Worm (Caenorhabditis elegans) whole organism, late embryonic: ENCODE data around the gene vap-1.

Experiments used
- C38D4.7 ChIP-seq: fragments of 200-800 bp; sonication (Bioruptor generic); optimal IDR thresholded peaks from 2 replicates; lab custom pipeline; 2018; ENCODE audit warnings: mild to moderate bottlenecking, missing genetic modification characterization, moderate library complexity, missing compliant biosample characterization
- K09A11.1 ChIP-seq: sonication (generic microtip); optimal IDR thresholded peaks from 2 replicates; lab custom pipeline; 2017; ENCODE audit warnings: antibody characterized with exemption, mild to moderate bottlenecking, missing genetic modification characterization, missing compliant biosample characterization; ENCODE audit not compliant: insufficient read depth
- T23F11.4 ChIP-seq: fragments of 200-800 bp; sonication (Bioruptor generic); optimal IDR thresholded peaks from 2 replicates; lab custom pipeline; 2018; ENCODE audit warnings: mild to moderate bottlenecking, missing genetic modification characterization, missing compliant biosample characterization
- Y22D7AL.16 ChIP-seq: sonication (generic microtip); optimal IDR thresholded peaks from 2 replicates; lab custom pipeline; 2016; ENCODE audit warnings: missing genetic modification characterization, missing compliant biosample characterization
- ceh-19 ChIP-seq: fragments of 200-800 bp; sonication (Bioruptor generic); optimal IDR thresholded peaks from 2 replicates; lab custom pipeline; 2018; ENCODE audit warnings: mild to moderate bottlenecking, missing genetic modification characterization, missing compliant biosample characterization
- ceh-22 ChIP-seq: sonication (generic microtip); optimal IDR thresholded peaks from 2 replicates; lab custom pipeline; 2017; ENCODE audit warnings: missing biosample characterization, missing genetic modification characterization
- ceh-24 ChIP-seq: sonication (generic microtip); optimal IDR thresholded peaks from 2 replicates; lab custom pipeline; 2016; ENCODE audit warnings: mild to moderate bottlenecking, missing genetic modification characterization, missing compliant biosample characterization
- ceh-30 ChIP-seq: fragments of 150-350 bp; optimal IDR thresholded peaks from 2 replicates; lab custom pipeline; 2014; ENCODE audit warnings: missing biosample characterization, missing genetic modification characterization
- ceh-31 ChIP-seq: sonication (generic microtip); optimal IDR thresholded peaks from 2 replicates; lab custom pipeline; 2016; ENCODE audit warnings: missing genetic modification characterization, missing compliant biosample characterization
- ceh-34 ChIP-seq: sonication (generic microtip); optimal IDR thresholded peaks from 2 replicates; lab custom pipeline; 2016; ENCODE audit warnings: mild to moderate bottlenecking, missing genetic modification characterization, missing compliant biosample characterization
- ceh-6 ChIP-seq: fragments of 200-800 bp; sonication (Bioruptor generic); optimal IDR thresholded peaks from 2 replicates; lab custom pipeline; 2018; ENCODE audit warnings: mild to moderate bottlenecking, missing genetic modification characterization, missing compliant biosample characterization
- dve-1 ChIP-seq: sonication (generic microtip); optimal IDR thresholded peaks from 2 replicates; lab custom pipeline; 2017; ENCODE audit warnings: antibody characterized with exemption, mild to moderate bottlenecking, missing genetic modification characterization, missing compliant biosample characterization
- eyg-1 ChIP-seq: sonication (generic microtip); optimal IDR thresholded peaks from 2 replicates; lab custom pipeline; 2016; ENCODE audit warnings: missing genotype, missing genetic modification characterization, missing compliant biosample characterization
- fax-1 ChIP-seq: sonication (generic microtip); optimal IDR thresholded peaks from 2 replicates; lab custom pipeline; 2016; ENCODE audit warnings: missing genotype, missing genetic modification characterization, missing compliant biosample characterization
- fkh-10 ChIP-seq: fragments of 150-350 bp; optimal IDR thresholded peaks from 2 replicates; lab custom pipeline; 2014; ENCODE audit warnings: missing biosample characterization, missing genetic modification reagents, missing genetic modification characterization
- fkh-6 ChIP-seq: sonication (generic microtip); optimal IDR thresholded peaks from 2 replicates; lab custom pipeline; 2016; ENCODE audit warnings: missing genetic modification characterization, missing compliant biosample characterization
- hlh-15 ChIP-seq: sonication (generic microtip); optimal IDR thresholded peaks from 2 replicates; lab custom pipeline; 2016; ENCODE audit warnings: missing genetic modification characterization, missing compliant biosample characterization
- hlh-8 ChIP-seq: sonication (generic microtip); optimal IDR thresholded peaks from 2 replicates; lab custom pipeline; 2016; ENCODE audit warnings: missing genotype, missing genetic modification characterization, missing compliant biosample characterization
- lim-6 ChIP-seq: sonication (generic microtip); optimal IDR thresholded peaks from 2 replicates; lab custom pipeline; 2016; ENCODE audit warnings: missing genetic modification characterization, missing compliant biosample characterization
- lin-11 ChIP-seq: fragments of 200-800 bp; sonication (Bioruptor generic); optimal IDR thresholded peaks from 2 replicates; lab custom pipeline; 2018; ENCODE audit warnings: mild to moderate bottlenecking, missing genetic modification characterization, missing compliant biosample characterization
- madf-2 ChIP-seq: sonication (generic microtip); optimal IDR thresholded peaks from 2 replicates; lab custom pipeline; 2017; ENCODE audit warnings: missing genetic modification characterization, missing compliant biosample characterization
- nfya-1 ChIP-seq: sonication (generic microtip); optimal IDR thresholded peaks from 2 replicates; lab custom pipeline; 2017; ENCODE audit warnings: missing genetic modification characterization, mild to moderate bottlenecking, missing compliant biosample characterization, antibody characterized with exemption, moderate library complexity
- odd-2 ChIP-seq: sonication (generic microtip); optimal IDR thresholded peaks from 2 replicates; lab custom pipeline; 2017; ENCODE audit warnings: antibody characterized with exemption, mild to moderate bottlenecking, missing genetic modification characterization, missing compliant biosample characterization
- pag-3 ChIP-seq: sonication (generic microtip); optimal IDR thresholded peaks from 2 replicates; lab custom pipeline; 2016; ENCODE audit warnings: missing compliant biosample characterization, missing genetic modification characterization, borderline replicate concordance
- pha-2 ChIP-seq: sonication (generic microtip); optimal IDR thresholded peaks from 2 replicates; lab custom pipeline; 2017; ENCODE audit warnings: mild to moderate bottlenecking, missing genetic modification characterization, missing compliant biosample characterization
- pqm-1 ChIP-seq: sonication (generic microtip); optimal IDR thresholded peaks from 2 replicates; lab custom pipeline; 2016; ENCODE audit warnings: missing genetic modification characterization, missing compliant biosample characterization
- ref-2 ChIP-seq: sonication (generic microtip); optimal IDR thresholded peaks from 2 replicates; lab custom pipeline; 2016; ENCODE audit warnings: missing genetic modification characterization, missing compliant biosample characterization
- sdc-2 ChIP-seq: sonication (generic microtip); optimal IDR thresholded peaks from 2 replicates; lab custom pipeline; 2016; ENCODE audit warnings: missing genotype, missing genetic modification characterization, missing compliant biosample characterization
- sox-2 ChIP-seq: fragments of 200-800 bp; sonication (Bioruptor generic); IDR thresholded peaks from 2 replicates; pipeline ENCODE4 v1.3.6; 2022; ENCODE audit warnings: missing genetic modification reagents, missing genetic modification characterization, missing compliant biosample characterization
- sox-4 ChIP-seq: sonication (generic microtip); optimal IDR thresholded peaks from 2 replicates; lab custom pipeline; 2017; ENCODE audit warnings: mild to moderate bottlenecking, missing genetic modification characterization, inconsistent platforms, missing compliant biosample characterization
- tbx-7 ChIP-seq: sonication (generic microtip); optimal IDR thresholded peaks from 2 replicates; lab custom pipeline; 2016; ENCODE audit warnings: missing genotype, missing genetic modification characterization, missing compliant biosample characterization
- ttx-3 ChIP-seq: sonication (generic microtip); optimal IDR thresholded peaks from 2 replicates; lab custom pipeline; 2016; ENCODE audit warnings: missing genetic modification reagents, missing genetic modification characterization, missing compliant biosample characterization
- unc-3 ChIP-seq, 2 experiments: fragments of 200-800 bp in 1 of 2; sonication (Bioruptor generic) in 1 of 2; sonication (generic microtip) in 1 of 2; conservative IDR thresholded peaks in 1 of 2; optimal IDR thresholded peaks in 1 of 2; 2 replicates each; pipeline versions ENCODE4 v1.3.6 to Lab custom; 2016 to 2022; ENCODE audit warnings: missing compliant biosample characterization in 2 of 2, missing genetic modification characterization in 2 of 2, missing genetic modification reagents in 1 of 2
- unc-42 ChIP-seq: sonication (generic microtip); optimal IDR thresholded peaks from 2 replicates; lab custom pipeline; 2016; ENCODE audit warnings: missing genotype, missing genetic modification characterization, missing compliant biosample characterization
- unc-55 ChIP-seq: sonication (generic microtip); optimal IDR thresholded peaks from 2 replicates; lab custom pipeline; 2017; ENCODE audit warnings: missing biosample characterization, missing genetic modification reagents, missing genetic modification characterization
- unc-86 ChIP-seq: sonication (generic microtip); optimal IDR thresholded peaks from 2 replicates; lab custom pipeline; 2016; ENCODE audit warnings: missing genetic modification characterization, missing compliant biosample characterization
- zip-5 ChIP-seq: sonication (generic microtip); optimal IDR thresholded peaks from 2 replicates; lab custom pipeline; 2016; ENCODE audit warnings: missing genetic modification characterization, missing compliant biosample characterization
- ztf-16 ChIP-seq: sonication (generic microtip); optimal IDR thresholded peaks from 2 replicates; lab custom pipeline; 2017; ENCODE audit warnings: missing genetic modification characterization, missing compliant biosample characterization

vap-1 gene

ce11 chrX:17427778-17428177, 31.4 kb upstream of the vap-1 start:
- no peak for TF ChIP-seq hlh-15 (tag; lab: Kevin White, UChicago)
- no peak for TF ChIP-seq ref-2 (tag; lab: Kevin White, UChicago)
- no peak for TF ChIP-seq hlh-8 (tag; lab: Kevin White, UChicago)
- TF ChIP-seq sox-2, result no peak
- TF ChIP-seq tbx-7 (tag; lab: Kevin White, UChicago), result no peak
- TF ChIP-seq pha-2 (tag; lab: Kevin White, UChicago), result no peak
- TF ChIP-seq lim-6 (tag; lab: Kevin White, UChicago), result no peak
- TF ChIP-seq ceh-34 (tag; lab: Kevin White, UChicago), result no peak
- no peak for TF ChIP-seq K09A11.1 (tag; lab: Kevin White, UChicago)
- no peak for TF ChIP-seq ceh-24 (tag; lab: Kevin White, UChicago)
- TF ChIP-seq fax-1 (tag; lab: Kevin White, UChicago), result no peak
- no peak for TF ChIP-seq ztf-16
- TF ChIP-seq, all 69 proteins: peak for 0

DNA sequence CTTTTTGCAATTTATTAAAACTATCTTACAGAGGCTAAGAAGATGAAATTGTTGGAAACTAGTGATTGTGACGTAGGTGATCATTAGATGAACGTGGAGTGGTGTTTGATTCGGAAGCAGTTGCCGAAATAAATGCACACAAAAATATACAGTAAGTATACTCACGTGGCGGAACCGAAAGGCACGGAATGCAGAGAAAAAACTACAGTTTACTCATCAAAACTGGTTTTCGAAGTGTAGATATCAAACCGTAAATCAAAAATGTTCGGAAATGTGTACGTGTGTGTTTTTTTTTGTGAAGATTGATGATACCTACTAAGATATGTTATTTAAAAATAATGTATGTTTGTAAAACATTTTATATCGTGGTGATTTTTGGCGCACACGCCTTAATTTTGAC, 30.4 kb upstream of the vap-1 start:
- TF ChIP-seq sox-4 (tag; lab: Kevin White, UChicago) (no peak), pag-3 (tag; lab: Kevin White, UChicago) (no peak), T23F11.4 (no peak), pqm-1 (tag; lab: Kevin White, UChicago) (no peak), unc-42 (tag; lab: Kevin White, UChicago) (no peak), unc-3 (GFP tag; conservative IDR thresholded peaks at IDR 0.05; lab: Robert Waterston, UW) (no peak), unc-3 (tag; optimal IDR thresholded peaks at IDR 0.05; lab: Kevin White, UChicago) (no peak), ceh-22 (tag; lab: Kevin White, UChicago) (no peak), zip-5 (no peak), fkh-6 (no peak), ceh-34 (tag; lab: Kevin White, UChicago) (no peak), ceh-19 (GFP tag; lab: Kevin White, UChicago) (no peak), unc-86 (tag; lab: Kevin White, UChicago) (no peak)

- no peak for TF ChIP-seq ceh-6 (GFP tag; lab: Kevin White, UChicago)
- no peak for TF ChIP-seq odd-2
- no peak for TF ChIP-seq ceh-22 (tag; lab: Kevin White, UChicago)
- no peak for TF ChIP-seq nfya-1 (tag; lab: Kevin White, UChicago)
- TF ChIP-seq eyg-1 (tag; lab: Kevin White, UChicago), result no peak
- TF ChIP-seq C38D4.7 (GFP tag; lab: Kevin White, UChicago), result no peak
- no peak for TF ChIP-seq K09A11.1 (tag; lab: Kevin White, UChicago)
- no peak for TF ChIP-seq fkh-10
- TF ChIP-seq pha-2 (tag; lab: Kevin White, UChicago), result no peak
- no peak for TF ChIP-seq zip-5
- no peak for TF ChIP-seq fax-1 (tag; lab: Kevin White, UChicago)
These were observed 28.2 kb upstream of the vap-1 start for ce11 chrX:17424595-17424913.

DNA sequence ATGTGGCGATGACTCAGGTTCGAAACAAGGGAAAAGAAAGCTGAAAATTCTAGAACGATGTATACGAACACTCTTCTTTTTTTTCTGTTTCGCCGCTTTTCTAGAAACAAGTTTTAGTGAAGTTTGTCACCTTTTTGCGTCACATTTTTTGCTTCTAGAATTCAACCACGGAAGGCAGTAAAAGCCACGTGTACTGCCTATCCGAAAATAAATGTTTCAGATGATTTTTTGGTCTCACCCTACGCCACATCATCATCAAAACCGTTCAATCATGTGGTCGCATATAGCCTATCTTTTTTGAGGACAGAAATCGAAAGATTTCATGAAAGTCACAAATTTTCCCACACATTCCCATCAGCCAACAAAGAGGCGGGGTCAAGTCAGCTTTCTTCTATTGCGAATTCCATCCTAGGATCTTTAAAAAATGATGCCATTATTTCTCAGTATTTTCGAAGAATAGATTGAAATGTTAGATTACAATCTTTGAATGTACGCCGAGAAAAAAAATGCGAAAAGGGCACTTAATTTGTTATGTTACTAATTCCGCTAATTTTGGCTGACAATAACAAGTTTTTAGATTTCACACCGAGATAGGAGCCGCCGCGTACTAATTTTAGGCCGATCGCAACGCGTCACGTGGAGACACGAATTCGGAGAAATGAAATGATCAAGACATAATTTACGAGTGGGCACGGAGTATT, 27.7 kb upstream of the vap-1 start:
- TF ChIP-seq eyg-1 (tag; lab: Kevin White, UChicago) (no peak), ceh-31 (no peak), sdc-2 (tag; lab: Kevin White, UChicago) (no peak), ceh-6 (GFP tag; lab: Kevin White, UChicago) (no peak), Y22D7AL.16 (tag; lab: Kevin White, UChicago) (no peak), dve-1 (no peak)

ce11 chrX:17422593-17422992, 26.2 kb upstream of the vap-1 start:
- no peak for TF ChIP-seq zip-5
- TF ChIP-seq sdc-2 (tag; lab: Kevin White, UChicago), result no peak
- no peak for TF ChIP-seq sox-4 (tag; lab: Kevin White, UChicago)
- TF ChIP-seq unc-55 (GFP tag; lab: Kevin White, UChicago), result no peak
- TF ChIP-seq Y22D7AL.16 (tag; lab: Kevin White, UChicago), result no peak
- no peak for TF ChIP-seq ttx-3 (tag; lab: Kevin White, UChicago)
- no peak for TF ChIP-seq unc-42 (tag; lab: Kevin White, UChicago)
- no peak for TF ChIP-seq ceh-31
- no peak for TF ChIP-seq ceh-24 (tag; lab: Kevin White, UChicago)
- no peak for TF ChIP-seq fkh-10
- no peak for TF ChIP-seq odd-2
- TF ChIP-seq madf-2 (tag; lab: Kevin White, UChicago), result no peak
- no peak for TF ChIP-seq ceh-30 (tag; lab: Kevin White, UChicago)
- no peak for TF ChIP-seq pag-3 (tag; lab: Kevin White, UChicago)
- no peak for TF ChIP-seq eyg-1 (tag; lab: Kevin White, UChicago)
- TF ChIP-seq lin-11, result no peak
- TF ChIP-seq, all 69 proteins: peak for 0
